Fruit fly (Drosophila melanogaster) whole organism, embryonic: Measurements from ENCODE around the gene CAHbeta.

ENCODE experiments used
- Bteb2 ChIP-seq: fragments of 200-800 bp; sonication (Bioruptor generic); optimal IDR thresholded peaks from 2 replicates; lab custom pipeline; 2016; ENCODE audit warnings: missing biosample characterization, missing genetic modification characterization
- CG10209 ChIP-seq: fragments of 200-800 bp; sonication (Bioruptor generic); optimal IDR thresholded peaks from 3 replicates; lab custom pipeline; 2017; ENCODE audit warnings: missing biosample characterization, mild to moderate bottlenecking, missing genetic modification characterization, missing genetic modification reagents
- CG10267 ChIP-seq: fragments of 200-800 bp; sonication (Bioruptor generic); optimal IDR thresholded peaks from 2 replicates; lab custom pipeline; 2018; ENCODE audit warnings: missing biosample characterization, mild to moderate bottlenecking, missing genetic modification characterization, moderate library complexity
- CG10543 ChIP-seq: fragments of 200-800 bp; sonication (Bioruptor generic); optimal IDR thresholded peaks from 3 replicates; lab custom pipeline; 2017; ENCODE audit warnings: missing biosample characterization, mild to moderate bottlenecking, missing genetic modification characterization, moderate library complexity
- CG12155 ChIP-seq: fragments of 200-800 bp; sonication (Bioruptor generic); optimal IDR thresholded peaks from 3 replicates; lab custom pipeline; 2016; ENCODE audit warnings: missing biosample characterization, missing genetic modification characterization
- CG13424 ChIP-seq: fragments of 200-800 bp; sonication (Bioruptor generic); optimal IDR thresholded peaks from 2 replicates; lab custom pipeline; 2019; ENCODE audit warnings: missing biosample characterization, mild to moderate bottlenecking, missing genetic modification characterization, moderate library complexity
- CG14441 ChIP-seq: fragments of 200-800 bp; sonication (Bioruptor generic); IDR thresholded peaks from 2 replicates; pipeline ENCODE4 v1.3.6; 2022; ENCODE audit warnings: missing biosample characterization, missing genetic modification characterization
- CG1602 ChIP-seq: fragments of 200-800 bp; sonication (Bioruptor generic); optimal IDR thresholded peaks from 3 replicates; lab custom pipeline; 2016; ENCODE audit warnings: missing biosample characterization, missing genetic modification characterization
- CG17186 ChIP-seq: fragments of 200-800 bp; sonication (Bioruptor generic); optimal IDR thresholded peaks from 3 replicates; lab custom pipeline; 2017; ENCODE audit warnings: missing biosample characterization, missing genetic modification reagents, missing genetic modification characterization
- CG17912 ChIP-seq: fragments of 200-800 bp; sonication (Bioruptor generic); optimal IDR thresholded peaks from 2 replicates; lab custom pipeline; 2018; ENCODE audit warnings: missing biosample characterization, mild to moderate bottlenecking, missing genetic modification characterization
- CG18011 ChIP-seq: fragments of 200-800 bp; sonication (Bioruptor generic); optimal IDR thresholded peaks from 2 replicates; lab custom pipeline; 2017; ENCODE audit warnings: missing biosample characterization, missing genetic modification characterization, mild to moderate bottlenecking, moderate library complexity, missing genotype
- CG18619 ChIP-seq: fragments of 200-800 bp; sonication (Bioruptor generic); optimal IDR thresholded peaks from 3 replicates; lab custom pipeline; 2017; ENCODE audit warnings: missing biosample characterization, mild to moderate bottlenecking, missing genetic modification characterization
- CG30020 ChIP-seq: fragments of 200-800 bp; optimal IDR thresholded peaks from 2 replicates; lab custom pipeline; 2019; ENCODE audit warnings: missing biosample characterization, mild to moderate bottlenecking, missing genetic modification characterization, moderate library complexity
- CG32767 ChIP-seq: fragments of 200-800 bp; sonication (Bioruptor generic); IDR thresholded peaks from 2 replicates; pipeline ENCODE4 v1.3.6; 2022; ENCODE audit warnings: missing biosample characterization, missing genetic modification characterization
- CG32772 ChIP-seq: fragments of 200-800 bp; sonication (Bioruptor generic); IDR thresholded peaks from 2 replicates; pipeline ENCODE4 v1.3.6; 2022; ENCODE audit warnings: missing biosample characterization, missing genetic modification characterization
- CG4360 ChIP-seq: fragments of 200-800 bp; sonication (Bioruptor generic); IDR thresholded peaks from 2 replicates; pipeline ENCODE4 v1.3.6; 2022; ENCODE audit warnings: missing biosample characterization, missing genetic modification characterization
- CG4404 ChIP-seq: fragments of 200-800 bp; sonication (Bioruptor generic); IDR thresholded peaks from 2 replicates; pipeline ENCODE4 v1.3.6; 2022; ENCODE audit warnings: missing biosample characterization, missing genetic modification characterization
- CG4424 ChIP-seq: fragments of 200-800 bp; sonication (Bioruptor generic); optimal IDR thresholded peaks from 3 replicates; lab custom pipeline; 2016; ENCODE audit warnings: missing biosample characterization, missing genetic modification characterization
- CG4820 ChIP-seq: fragments of 200-800 bp; sonication (Bioruptor generic); optimal IDR thresholded peaks from 3 replicates; lab custom pipeline; 2016; ENCODE audit warnings: missing biosample characterization, missing genetic modification characterization
- CG9727 ChIP-seq: fragments of 200-800 bp; sonication (Bioruptor generic); optimal IDR thresholded peaks from 3 replicates; lab custom pipeline; 2017; ENCODE audit warnings: missing biosample characterization, mild to moderate bottlenecking, missing genetic modification characterization
- CG9817 ChIP-seq: fragments of 200-800 bp; sonication (Bioruptor generic); optimal IDR thresholded peaks from 2 replicates; lab custom pipeline; 2018; ENCODE audit warnings: missing biosample characterization, mild to moderate bottlenecking, missing genetic modification characterization, moderate library complexity
- CTCF ChIP-seq: fragments of 200-800 bp; sonication (Bioruptor generic); optimal IDR thresholded peaks from 2 replicates; lab custom pipeline; 2017; ENCODE audit warnings: missing biosample characterization, mild to moderate bottlenecking, missing genetic modification characterization, moderate library complexity
- Dek ChIP-seq: fragments of 200-800 bp; sonication (Bioruptor generic); optimal IDR thresholded peaks from 3 replicates; lab custom pipeline; 2019; ENCODE audit warnings: missing biosample characterization, mild to moderate bottlenecking, missing genetic modification characterization, moderate library complexity
- GATAe ChIP-seq: fragments of 200-800 bp; sonication (Bioruptor generic); conservative IDR thresholded peaks from 2 replicates; pipeline ENCODE4 v1.3.6; 2022; ENCODE audit warnings: missing biosample characterization, missing genetic modification characterization
- H15 ChIP-seq: fragments of 200-800 bp; sonication (Bioruptor generic); IDR thresholded peaks from 3 replicates; pipeline ENCODE4 v1.3.6; 2022; ENCODE audit warnings: missing biosample characterization, missing genetic modification characterization
- HLH3B ChIP-seq: fragments of 200-800 bp; sonication (Bioruptor generic); IDR thresholded peaks from 2 replicates; pipeline ENCODE4 v1.3.6; 2022; ENCODE audit warnings: missing biosample characterization, missing genetic modification characterization
- Scr ChIP-seq: fragments of 200-800 bp; sonication (Bioruptor generic); IDR thresholded peaks from 2 replicates; pipeline ENCODE4 v1.3.6; 2022; ENCODE audit warnings: missing biosample characterization, missing genetic modification characterization; ENCODE audit not compliant: partially characterized antibody
- ara ChIP-seq: fragments of 200-800 bp; sonication (Bioruptor generic); IDR thresholded peaks from 2 replicates; pipeline ENCODE4 v1.3.6; 2022; ENCODE audit warnings: missing biosample characterization, missing genetic modification characterization
- bab2 ChIP-seq: fragments of 200-800 bp; sonication (Bioruptor generic); optimal IDR thresholded peaks from 2 replicates; lab custom pipeline; 2016; ENCODE audit warnings: missing biosample characterization, missing genetic modification characterization
- caup ChIP-seq: fragments of 200-800 bp; sonication (Bioruptor generic); optimal IDR thresholded peaks from 3 replicates; lab custom pipeline; 2017; ENCODE audit warnings: missing biosample characterization, mild to moderate bottlenecking, missing genetic modification characterization, moderate library complexity; ENCODE audit not compliant: severe bottlenecking
- chinmo ChIP-seq: fragments of 200-800 bp; sonication (Bioruptor generic); IDR thresholded peaks from 4 replicates; pipeline ENCODE4 v1.3.6; 2022; ENCODE audit warnings: missing biosample characterization, missing genetic modification characterization; ENCODE audit not compliant: partially characterized antibody
- crol ChIP-seq: fragments of 200-800 bp; sonication (Bioruptor generic); IDR thresholded peaks from 2 replicates; pipeline ENCODE4 v1.3.6; 2022; ENCODE audit warnings: missing biosample characterization, missing genetic modification characterization
- danr ChIP-seq: fragments of 200-800 bp; sonication (Bioruptor generic); IDR thresholded peaks from 2 replicates; pipeline ENCODE4 v1.3.6; 2022; ENCODE audit warnings: missing biosample characterization, missing genetic modification characterization
- dati ChIP-seq: fragments of 200-800 bp; sonication (Bioruptor generic); IDR thresholded peaks from 2 replicates; pipeline ENCODE4 v1.3.6; 2022; ENCODE audit warnings: missing biosample characterization, missing genetic modification characterization
- fd102C ChIP-seq: fragments of 200-800 bp; sonication (Bioruptor generic); optimal IDR thresholded peaks from 2 replicates; lab custom pipeline; 2018; ENCODE audit warnings: missing biosample characterization, mild to moderate bottlenecking, missing genetic modification characterization, moderate library complexity
- ftz-f1 ChIP-seq: fragments of 200-800 bp; sonication (Bioruptor generic); optimal IDR thresholded peaks from 2 replicates; lab custom pipeline; 2016; ENCODE audit warnings: missing biosample characterization, missing genetic modification characterization
- gce ChIP-seq: fragments of 200-800 bp; sonication (Bioruptor generic); IDR thresholded peaks from 3 replicates; pipeline ENCODE4 v1.3.6; 2022; ENCODE audit warnings: missing biosample characterization, missing genetic modification characterization
- gcm2 ChIP-seq: fragments of 200-800 bp; sonication (Bioruptor generic); optimal IDR thresholded peaks from 2 replicates; lab custom pipeline; 2016; ENCODE audit warnings: missing biosample characterization, missing genetic modification characterization
- gro ChIP-seq: fragments of 200-800 bp; sonication (Bioruptor generic); optimal IDR thresholded peaks from 2 replicates; lab custom pipeline; 2016; ENCODE audit warnings: missing biosample characterization, missing genetic modification characterization
- knrl ChIP-seq: fragments of 200-800 bp; sonication (Bioruptor generic); IDR thresholded peaks from 3 replicates; pipeline ENCODE4 v1.3.6; 2022; ENCODE audit warnings: missing biosample characterization, missing genetic modification characterization; ENCODE audit not compliant: partially characterized antibody
- lola ChIP-seq, 3 experiments: fragments of >200 bp in 2 of 3; fragments of 200-800 bp in 1 of 3; sonication (Bioruptor generic) in 1 of 3; optimal IDR thresholded peaks; 2 replicates each; lab custom pipeline; 2017 to 2019; ENCODE audit warnings: missing biosample characterization in 3 of 3, missing genetic modification characterization in 3 of 3, mild to moderate bottlenecking in 1 of 3, moderate library complexity in 1 of 3
- mld ChIP-seq: fragments of 200-800 bp; sonication (Bioruptor generic); IDR thresholded peaks from 3 replicates; pipeline ENCODE4 v1.3.6; 2022; ENCODE audit warnings: missing biosample characterization, missing genetic modification characterization; ENCODE audit not compliant: partially characterized antibody
- p53 ChIP-seq: fragments of 200-800 bp; sonication (Bioruptor generic); optimal IDR thresholded peaks from 2 replicates; lab custom pipeline; 2016; ENCODE audit warnings: missing biosample characterization, missing genetic modification characterization
- rib ChIP-seq: fragments of 200-800 bp; sonication (Bioruptor generic); IDR thresholded peaks from 2 replicates; pipeline ENCODE4 v1.3.6; 2022; ENCODE audit warnings: missing biosample characterization, missing genetic modification characterization
- sens-2 ChIP-seq: fragments of 200-800 bp; sonication (Bioruptor generic); IDR thresholded peaks from 2 replicates; pipeline ENCODE4 v1.3.6; 2022; ENCODE audit warnings: missing biosample characterization, missing genetic modification characterization
- sima ChIP-seq: fragments of 200-800 bp; sonication (Bioruptor generic); optimal IDR thresholded peaks from 2 replicates; lab custom pipeline; 2016; ENCODE audit warnings: missing biosample characterization, missing genetic modification characterization
- sisA ChIP-seq: fragments of 200-800 bp; sonication (Bioruptor generic); IDR thresholded peaks from 2 replicates; pipeline ENCODE4 v1.3.6; 2022; ENCODE audit warnings: missing biosample characterization, missing genetic modification characterization
- sqz ChIP-seq: fragments of 200-800 bp; sonication (Bioruptor generic); optimal IDR thresholded peaks from 3 replicates; lab custom pipeline; 2018; ENCODE audit warnings: missing biosample characterization, mild to moderate bottlenecking, missing genetic modification characterization
- sr ChIP-seq: fragments of 200-800 bp; sonication (Bioruptor generic); IDR thresholded peaks from 3 replicates; pipeline ENCODE4 v1.3.6; 2022; ENCODE audit warnings: missing biosample characterization, missing genetic modification characterization
- tap ChIP-seq: fragments of 200-800 bp; optimal IDR thresholded peaks from 3 replicates; lab custom pipeline; 2019; ENCODE audit warnings: missing biosample characterization, mild to moderate bottlenecking, missing genetic modification characterization, moderate library complexity
- vfl ChIP-seq: fragments of 200-800 bp; sonication (Bioruptor generic); optimal IDR thresholded peaks from 2 replicates; lab custom pipeline; 2016; ENCODE audit warnings: missing biosample characterization, missing genetic modification characterization

CAHbeta gene

DNA sequence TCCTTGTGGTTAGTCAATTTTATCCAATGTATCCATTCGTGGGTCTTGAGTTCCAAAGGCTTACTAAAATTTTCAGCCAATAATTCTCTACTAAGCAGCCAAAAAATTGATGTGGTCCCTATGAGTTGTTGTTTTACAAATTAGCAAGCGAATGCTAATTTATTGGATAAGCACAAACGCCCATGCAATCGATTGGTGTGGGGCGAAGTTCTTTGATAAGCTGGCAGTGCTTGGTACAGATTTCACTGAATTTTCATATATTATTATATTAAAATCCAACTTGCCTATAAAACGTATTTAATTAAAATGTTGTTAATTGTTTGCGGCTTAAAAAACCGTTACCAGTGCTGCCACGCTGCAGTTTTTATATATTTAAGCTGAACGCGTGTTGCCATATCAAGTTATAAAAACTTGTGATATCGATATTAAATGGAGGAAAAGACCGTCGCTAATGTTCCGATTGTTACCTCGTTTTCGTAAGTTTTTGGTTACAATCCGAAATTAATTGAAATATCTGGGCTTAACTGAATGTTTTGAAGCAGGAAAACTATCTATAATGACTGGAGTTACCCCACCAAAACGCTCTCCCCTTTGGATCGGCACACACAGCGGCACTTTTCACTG, 23.1 kb downstream of the CAHbeta start, which contains the start of the genes CG31100 and CG11980 (continued):
- TF ChIP-seq GATAe (GFP tag; lab: Robert Waterston, UW), result no peak
- no peak for TF ChIP-seq CG18619 (GFP tag; lab: Kevin White, UChicago)
- TF ChIP-seq knrl (GFP tag; lab: Robert Waterston, UW), result peak; percentile 73
- no peak for TF ChIP-seq CG17912 (GFP tag; lab: Kevin White, UChicago)
- no peak for TF ChIP-seq CG4820
- no peak for TF ChIP-seq mld (GFP tag; lab: Robert Waterston, UW)
- no peak for TF ChIP-seq Bteb2
- TF ChIP-seq CG10267 (tag; lab: Kevin White, UChicago), result peak; percentile 55
- no peak for TF ChIP-seq CG18011 (GFP tag; lab: Kevin White, UChicago)
- no peak for TF ChIP-seq vfl (GFP tag; lab: Kevin White, UChicago)
- no peak for TF ChIP-seq CG13424 (tag; lab: Kevin White, UChicago)
- no peak for TF ChIP-seq bab2 (GFP tag; lab: Kevin White, UChicago)
- no peak for TF ChIP-seq rib
- TF ChIP-seq CG10543 (GFP tag; lab: Kevin White, UChicago), result no peak
- TF ChIP-seq CG12155 (GFP tag; lab: Kevin White, UChicago), result peak; percentile 8
- TF ChIP-seq gro (GFP tag; lab: Kevin White, UChicago), result no peak
- TF ChIP-seq caup (GFP tag; lab: Kevin White, UChicago), result no peak
- TF ChIP-seq p53 (GFP tag; lab: Kevin White, UChicago), result no peak
- no peak for TF ChIP-seq HLH3B
- no peak for TF ChIP-seq sens-2 (GFP tag; lab: Robert Waterston, UW)
- TF ChIP-seq gce, result no peak
- TF ChIP-seq CG32767 (GFP tag; lab: Robert Waterston, UW), result no peak
- TF ChIP-seq lola (GFP tag; optimal IDR thresholded peaks at IDR 0.05; lab: Kevin White, UChicago), result no peak
- TF ChIP-seq ara (GFP tag; lab: Robert Waterston, UW), result no peak
- no peak for TF ChIP-seq CG14441
- TF ChIP-seq sisA, result no peak
- TF ChIP-seq fd102C (GFP tag; lab: Kevin White, UChicago), result no peak
- TF ChIP-seq dati (GFP tag; lab: Robert Waterston, UW), result no peak
- no peak for TF ChIP-seq CG9817 (tag; lab: Kevin White, UChicago)
- no peak for TF ChIP-seq CG4360 (GFP tag; lab: Robert Waterston, UW)
- TF ChIP-seq tap (tag; lab: Kevin White, UChicago), result no peak
- no peak for TF ChIP-seq Dek (tag; lab: Kevin White, UChicago)
- no peak for TF ChIP-seq sr
- TF ChIP-seq CG32772 (GFP tag; lab: Robert Waterston, UW), result no peak
- no peak for TF ChIP-seq CG17186 (GFP tag; lab: Kevin White, UChicago)
- peak; percentile 74 for TF ChIP-seq Scr (GFP tag; lab: Robert Waterston, UW)
- TF ChIP-seq ftz-f1 (GFP tag; lab: Kevin White, UChicago), result no peak
- 0 out of 4 replicates have a peak, but pooled peaks have one; percentile 30 for TF ChIP-seq chinmo (GFP tag; lab: Robert Waterston, UW)
- no peak for TF ChIP-seq CG10209
- TF ChIP-seq gcm2 (GFP tag; lab: Kevin White, UChicago), result no peak
- TF ChIP-seq sqz, result no peak
- no peak for TF ChIP-seq CG1602 (GFP tag; lab: Kevin White, UChicago)
- no peak for TF ChIP-seq H15 (GFP tag; lab: Robert Waterston, UW)
- TF ChIP-seq danr (GFP tag; lab: Robert Waterston, UW), result no peak
- TF ChIP-seq CG30020 (tag; lab: Kevin White, UChicago), result no peak
- no peak for TF ChIP-seq CG4424 (GFP tag; lab: Kevin White, UChicago)
- peak; percentile 8 for TF ChIP-seq CTCF (GFP tag; lab: Kevin White, UChicago)
- TF ChIP-seq CG4404 (GFP tag; lab: Robert Waterston, UW), result no peak
- no peak for TF ChIP-seq crol (GFP tag; lab: Robert Waterston, UW)
- no peak for TF ChIP-seq sima
- TF ChIP-seq CG9727, result no peak
